Worm (Caenorhabditis elegans) whole organism, L4 larva: ENCODE measurements around the gene pro-2.

ENCODE experiments used
- Y75B8A.6 ChIP-seq: fragments of 200-800 bp; sonication (Bioruptor generic); IDR thresholded peaks from 2 replicates; pipeline ENCODE4 v1.3.6; 2022; ENCODE audit warnings: missing genetic modification reagents, missing genetic modification characterization, missing compliant biosample characterization
- dmd-8 ChIP-seq: fragments of 200-800 bp; sonication (Bioruptor generic); IDR thresholded peaks from 2 replicates; pipeline ENCODE4 v1.3.6; 2022; ENCODE audit warnings: missing genetic modification characterization, missing compliant biosample characterization
- dve-1 ChIP-seq: sonication (generic microtip); optimal IDR thresholded peaks from 2 replicates; lab custom pipeline; 2017; ENCODE audit warnings: antibody characterized with exemption, mild to moderate bottlenecking, missing genetic modification characterization, missing compliant biosample characterization; ENCODE audit not compliant: insufficient read depth
- madf-5 ChIP-seq, 2 experiments: fragments of 200-800 bp; sonication (Bioruptor generic); IDR thresholded peaks; 2 replicates each; pipeline ENCODE4 v1.3.6; 2022; ENCODE audit warnings: missing compliant biosample characterization in 2 of 2, missing genetic modification characterization in 2 of 2
- nhr-10 ChIP-seq: fragments of 150-350 bp; optimal IDR thresholded peaks from 2 replicates; lab custom pipeline; 2014; ENCODE audit warnings: missing biosample characterization, missing genetic modification characterization
- nhr-48 ChIP-seq: sonication (generic microtip); optimal IDR thresholded peaks from 2 replicates; lab custom pipeline; 2016; ENCODE audit warnings: mild to moderate bottlenecking, missing genetic modification characterization, missing compliant biosample characterization
- sdz-12 ChIP-seq: fragments of 200-800 bp; sonication (Bioruptor generic); optimal IDR thresholded peaks from 2 replicates; lab custom pipeline; 2018; ENCODE audit warnings: mild to moderate bottlenecking, missing genetic modification characterization, missing compliant biosample characterization
- snpc-4 ChIP-seq: fragments of 150-350 bp; optimal IDR thresholded peaks from 2 replicates; lab custom pipeline; 2014; ENCODE audit warnings: missing biosample characterization, missing genetic modification characterization

DNA sequence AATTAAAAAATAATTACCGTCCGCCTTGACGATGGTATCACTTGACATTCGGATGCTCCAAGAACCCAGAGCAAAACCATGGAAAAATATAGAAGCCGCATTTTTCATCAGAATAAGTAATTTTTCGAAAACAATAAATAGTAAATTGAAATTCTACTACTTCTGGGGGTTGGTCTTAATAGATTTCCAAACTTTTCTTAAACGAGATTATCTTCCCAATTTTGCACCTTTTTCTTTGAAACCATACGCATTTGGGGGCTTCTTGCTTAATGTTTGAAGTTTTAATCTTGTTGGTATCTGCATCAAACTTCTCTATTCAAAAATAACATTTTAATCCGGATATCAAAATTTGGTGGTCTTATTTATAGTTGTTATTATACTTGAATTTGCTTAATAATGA lies 28.8 kb downstream of the pro-2 start, which contains the start of gene gcy-5:
- TF ChIP-seq nhr-10 (tag; lab: Kevin White, UChicago) (no peak), Y75B8A.6 (GFP tag; lab: Robert Waterston, UW) (no peak), nhr-48 (tag; lab: Kevin White, UChicago) (no peak), dmd-8 (no peak), sdz-12 (GFP tag; lab: Kevin White, UChicago) (no peak), madf-5 (GFP tag; IDR thresholded peaks at IDR 0.05; lab: Robert Waterston, UW) (no peak), snpc-4 (tag; lab: Kevin White, UChicago) (no peak), dve-1 (no peak)
